Fruit fly (Drosophila melanogaster) whole organism, embryonic: ENCODE data around the gene Ubc4.
A peak's percentile ranks its signal among the peaks of the same experiment; 100 is the strongest.

Experiments used
- BEAF-32 ChIP-seq: fragments of 200-800 bp; sonication (Bioruptor generic); optimal IDR thresholded peaks from 3 replicates; lab custom pipeline; 2017; ENCODE audit warnings: missing biosample characterization, missing genetic modification characterization, mild to moderate bottlenecking, moderate library complexity, missing genetic modification reagents
- Bgb ChIP-seq: fragments of 200-800 bp; sonication (Bioruptor generic); IDR thresholded peaks from 2 replicates; pipeline ENCODE4 v1.3.6; 2022; ENCODE audit warnings: missing biosample characterization, missing genetic modification characterization; ENCODE audit not compliant: partially characterized antibody
- CG1024 ChIP-seq: fragments of 200-800 bp; sonication (Bioruptor generic); IDR thresholded peaks from 2 replicates; pipeline ENCODE4 v1.3.6; 2022; ENCODE audit warnings: missing biosample characterization, missing genetic modification characterization
- CG10565 ChIP-seq: fragments of 200-800 bp; sonication (Bioruptor generic); optimal IDR thresholded peaks from 3 replicates; lab custom pipeline; 2016; ENCODE audit warnings: missing biosample characterization, mild to moderate bottlenecking, missing genetic modification characterization
- CG12299 ChIP-seq: fragments of 200-800 bp; sonication (Bioruptor generic); optimal IDR thresholded peaks from 2 replicates; lab custom pipeline; 2018; ENCODE audit warnings: missing biosample characterization, mild to moderate bottlenecking, missing genetic modification characterization
- CG14710 ChIP-seq: fragments of 200-800 bp; sonication (Bioruptor generic); optimal IDR thresholded peaks from 3 replicates; lab custom pipeline; 2019; ENCODE audit warnings: missing biosample characterization, mild to moderate bottlenecking, missing genetic modification characterization, moderate library complexity
- CG16863 ChIP-seq: fragments of 200-800 bp; sonication (Bioruptor generic); optimal IDR thresholded peaks from 3 replicates; lab custom pipeline; 2016; ENCODE audit warnings: missing biosample characterization, missing genetic modification characterization
- CG17328 ChIP-seq: fragments of 200-800 bp; sonication (Bioruptor generic); IDR thresholded peaks from 2 replicates; pipeline ENCODE4 v1.3.6; 2022; ENCODE audit warnings: missing biosample characterization, missing genetic modification characterization
- CG2129 ChIP-seq: fragments of 200-800 bp; sonication (Bioruptor generic); IDR thresholded peaks from 2 replicates; pipeline ENCODE4 v1.3.6; 2022; ENCODE audit warnings: missing biosample characterization, missing genetic modification characterization; ENCODE audit not compliant: partially characterized antibody
- CG2678 ChIP-seq: fragments of 200-800 bp; sonication (Bioruptor generic); optimal IDR thresholded peaks from 3 replicates; lab custom pipeline; 2019; ENCODE audit warnings: missing biosample characterization, mild to moderate bottlenecking, missing genetic modification characterization, moderate library complexity
- CG2889 ChIP-seq: fragments of 200-800 bp; sonication (Bioruptor generic); IDR thresholded peaks from 3 replicates; pipeline ENCODE4 v1.3.6; 2022; ENCODE audit warnings: missing biosample characterization, missing genetic modification characterization
- CG32532 ChIP-seq: fragments of 200-800 bp; sonication (Bioruptor generic); IDR thresholded peaks from 2 replicates; pipeline ENCODE4 v1.3.6; 2022; ENCODE audit warnings: missing biosample characterization, missing genetic modification characterization
- CG3281 ChIP-seq: fragments of 200-800 bp; sonication (Bioruptor generic); optimal IDR thresholded peaks from 3 replicates; lab custom pipeline; 2017; ENCODE audit warnings: missing biosample characterization, mild to moderate bottlenecking, missing genetic modification characterization
- CG4707 ChIP-seq: fragments of 200-800 bp; sonication (Bioruptor generic); optimal IDR thresholded peaks from 2 replicates; lab custom pipeline; 2018; ENCODE audit warnings: missing biosample characterization, mild to moderate bottlenecking, missing genetic modification characterization, moderate library complexity
- CG6791 ChIP-seq: fragments of 200-800 bp; sonication (Bioruptor generic); IDR thresholded peaks from 3 replicates; pipeline ENCODE4 v1.3.6; 2022; ENCODE audit warnings: missing biosample characterization, missing genetic modification characterization; ENCODE audit not compliant: partially characterized antibody
- CG9932 ChIP-seq: fragments of 200-800 bp; sonication (Bioruptor generic); IDR thresholded peaks from 2 replicates; pipeline ENCODE4 v1.3.6; 2022; ENCODE audit warnings: missing biosample characterization, missing genetic modification characterization
- CHES-1-like ChIP-seq: fragments of 200-800 bp; sonication (Bioruptor generic); optimal IDR thresholded peaks from 2 replicates; lab custom pipeline; 2016; ENCODE audit warnings: missing biosample characterization, missing genetic modification characterization
- Dbx ChIP-seq: fragments of 200-800 bp; sonication (Bioruptor generic); IDR thresholded peaks from 3 replicates; pipeline ENCODE4 v1.3.6; 2022; ENCODE audit warnings: missing biosample characterization, missing genetic modification characterization
- Dll ChIP-seq: fragments of 200-800 bp; sonication (Bioruptor generic); IDR thresholded peaks from 4 replicates; pipeline ENCODE4 v1.3.6; 2022; ENCODE audit warnings: missing biosample characterization, missing genetic modification characterization; ENCODE audit not compliant: partially characterized antibody
- Dp ChIP-seq: fragments of 200-800 bp; sonication (Bioruptor generic); optimal IDR thresholded peaks from 2 replicates; lab custom pipeline; 2018; ENCODE audit warnings: missing biosample characterization, mild to moderate bottlenecking, missing genetic modification characterization, moderate library complexity
- Elba2 ChIP-seq: fragments of 200-800 bp; sonication (Bioruptor generic); optimal IDR thresholded peaks from 3 replicates; lab custom pipeline; 2016; ENCODE audit warnings: missing biosample characterization, missing genetic modification characterization
- Ets65A ChIP-seq: fragments of 200-800 bp; sonication (Bioruptor generic); peaks from one replicate; lab custom pipeline; 2016; ENCODE audit warnings: missing biosample characterization, missing genetic modification characterization
- Ets97D ChIP-seq: fragments of 200-800 bp; sonication (Bioruptor generic); optimal IDR thresholded peaks from 3 replicates; lab custom pipeline; 2016; ENCODE audit warnings: missing biosample characterization, missing genetic modification characterization
- HLH4C ChIP-seq: fragments of 200-800 bp; sonication (Bioruptor generic); IDR thresholded peaks from 3 replicates; pipeline ENCODE4 v1.3.6; 2022; ENCODE audit warnings: missing biosample characterization, missing genetic modification characterization; ENCODE audit not compliant: partially characterized antibody
- HmgZ ChIP-seq: fragments of 200-800 bp; sonication (Bioruptor generic); optimal IDR thresholded peaks from 2 replicates; lab custom pipeline; 2018; ENCODE audit warnings: missing biosample characterization, mild to moderate bottlenecking, missing genetic modification characterization
- Kr ChIP-seq: fragments of 200-800 bp; sonication (Bioruptor generic); optimal IDR thresholded peaks from 2 replicates; lab custom pipeline; 2017; ENCODE audit warnings: missing biosample characterization, mild to moderate bottlenecking, missing genetic modification characterization
- Lim3 ChIP-seq: fragments of 200-800 bp; sonication (Bioruptor generic); IDR thresholded peaks from 2 replicates; pipeline ENCODE4 v1.3.6; 2022; ENCODE audit warnings: missing biosample characterization, missing genetic modification characterization
- Myb ChIP-seq: fragments of 200-800 bp; sonication (Bioruptor generic); optimal IDR thresholded peaks from 2 replicates; lab custom pipeline; 2016; ENCODE audit warnings: missing biosample characterization, missing genetic modification characterization
- Rfx ChIP-seq: fragments of 200-800 bp; sonication (Bioruptor generic); IDR thresholded peaks from 2 replicates; pipeline ENCODE4 v1.3.6; 2022; ENCODE audit warnings: missing biosample characterization, missing genetic modification characterization
- Spps ChIP-seq: fragments of 200-800 bp; sonication (Bioruptor generic); optimal IDR thresholded peaks from 2 replicates; lab custom pipeline; 2018; ENCODE audit warnings: missing biosample characterization, mild to moderate bottlenecking, missing genetic modification characterization
- TFAM ChIP-seq: fragments of 200-800 bp; sonication (Bioruptor generic); optimal IDR thresholded peaks from 2 replicates; lab custom pipeline; 2017; ENCODE audit warnings: missing biosample characterization, missing genetic modification characterization, inconsistent platforms
- Taf1 ChIP-seq: fragments of 200-800 bp; sonication (Bioruptor generic); IDR thresholded peaks from 2 replicates; pipeline ENCODE4 v1.3.6; 2022; ENCODE audit warnings: missing biosample characterization, missing genetic modification characterization
- Trl ChIP-seq, 3 experiments: fragments of >200 bp in 2 of 3; fragments of 200-800 bp in 1 of 3; sonication (Bioruptor generic) in 1 of 3; optimal IDR thresholded peaks; 2 replicates in 1 of 3; 3 replicates in 2 of 3; lab custom pipeline; 2016 to 2017; ENCODE audit warnings: missing biosample characterization in 1 of 3, missing genetic modification characterization in 1 of 3
- ac ChIP-seq: fragments of 200-800 bp; sonication (Bioruptor generic); optimal IDR thresholded peaks from 3 replicates; lab custom pipeline; 2017; ENCODE audit warnings: missing biosample characterization, mild to moderate bottlenecking, missing genetic modification characterization
- bigmax ChIP-seq: fragments of 200-800 bp; sonication (Bioruptor generic); optimal IDR thresholded peaks from 2 replicates; lab custom pipeline; 2018; ENCODE audit warnings: missing biosample characterization, mild to moderate bottlenecking, missing genetic modification characterization
- chinmo ChIP-seq: fragments of 200-800 bp; sonication (Bioruptor generic); IDR thresholded peaks from 4 replicates; pipeline ENCODE4 v1.3.6; 2022; ENCODE audit warnings: missing biosample characterization, missing genetic modification characterization; ENCODE audit not compliant: partially characterized antibody
- crol ChIP-seq: fragments of 200-800 bp; sonication (Bioruptor generic); IDR thresholded peaks from 2 replicates; pipeline ENCODE4 v1.3.6; 2022; ENCODE audit warnings: missing biosample characterization, missing genetic modification characterization
- ewg ChIP-seq: fragments of 200-800 bp; sonication (Bioruptor generic); optimal IDR thresholded peaks from 3 replicates; lab custom pipeline; 2017; ENCODE audit warnings: mild to moderate bottlenecking, missing biosample characterization, missing genetic modification reagents, missing genetic modification characterization
- exex ChIP-seq: fragments of 200-800 bp; sonication (Bioruptor generic); optimal IDR thresholded peaks from 4 replicates; lab custom pipeline; 2018; ENCODE audit warnings: missing biosample characterization, mild to moderate bottlenecking, missing genetic modification characterization, moderate library complexity
- hb ChIP-seq: fragments of 200-800 bp; sonication (Bioruptor generic); IDR thresholded peaks from 3 replicates; pipeline ENCODE4 v1.3.6; 2022; ENCODE audit warnings: missing biosample characterization, missing genetic modification characterization; ENCODE audit not compliant: partially characterized antibody
- hbn ChIP-seq: fragments of 200-800 bp; sonication (Bioruptor generic); IDR thresholded peaks from 2 replicates; pipeline ENCODE4 v1.3.6; 2022; ENCODE audit warnings: missing biosample characterization, missing genetic modification characterization; ENCODE audit not compliant: partially characterized antibody
- inv ChIP-seq: fragments of 200-800 bp; sonication (Bioruptor generic); IDR thresholded peaks from 2 replicates; pipeline ENCODE4 v1.3.6; 2022; ENCODE audit warnings: missing biosample characterization, missing genetic modification characterization; ENCODE audit not compliant: partially characterized antibody
- mam ChIP-seq: fragments of 200-800 bp; sonication (Bioruptor generic); optimal IDR thresholded peaks from 3 replicates; lab custom pipeline; 2016; ENCODE audit warnings: missing biosample characterization, missing genetic modification characterization
- nom ChIP-seq: fragments of 200-800 bp; sonication (Bioruptor generic); optimal IDR thresholded peaks from 2 replicates; lab custom pipeline; 2017; ENCODE audit warnings: missing biosample characterization, missing genetic modification characterization, mild to moderate bottlenecking, moderate library complexity, missing genetic modification reagents
- sug ChIP-seq: fragments of 200-800 bp; optimal IDR thresholded peaks from 2 replicates; lab custom pipeline; 2019; ENCODE audit warnings: missing biosample characterization, mild to moderate bottlenecking, missing genetic modification characterization, moderate library complexity
- trh ChIP-seq: fragments of 200-800 bp; sonication (Bioruptor generic); optimal IDR thresholded peaks from 2 replicates; lab custom pipeline; 2016; ENCODE audit warnings: missing biosample characterization, missing genetic modification characterization
- vfl ChIP-seq: fragments of 200-800 bp; sonication (Bioruptor generic); optimal IDR thresholded peaks from 2 replicates; lab custom pipeline; 2016; ENCODE audit warnings: missing biosample characterization, missing genetic modification characterization
- vvl ChIP-seq: fragments of 200-800 bp; sonication (Bioruptor generic); IDR thresholded peaks from 2 replicates; pipeline ENCODE4 v1.3.6; 2022; ENCODE audit warnings: missing biosample characterization, missing genetic modification characterization
- zfh2 ChIP-seq: fragments of 200-800 bp; sonication (Bioruptor generic); optimal IDR thresholded peaks from 2 replicates; lab custom pipeline; 2016; ENCODE audit warnings: missing biosample characterization, missing genetic modification characterization

The Ubc4 gene

DNA sequence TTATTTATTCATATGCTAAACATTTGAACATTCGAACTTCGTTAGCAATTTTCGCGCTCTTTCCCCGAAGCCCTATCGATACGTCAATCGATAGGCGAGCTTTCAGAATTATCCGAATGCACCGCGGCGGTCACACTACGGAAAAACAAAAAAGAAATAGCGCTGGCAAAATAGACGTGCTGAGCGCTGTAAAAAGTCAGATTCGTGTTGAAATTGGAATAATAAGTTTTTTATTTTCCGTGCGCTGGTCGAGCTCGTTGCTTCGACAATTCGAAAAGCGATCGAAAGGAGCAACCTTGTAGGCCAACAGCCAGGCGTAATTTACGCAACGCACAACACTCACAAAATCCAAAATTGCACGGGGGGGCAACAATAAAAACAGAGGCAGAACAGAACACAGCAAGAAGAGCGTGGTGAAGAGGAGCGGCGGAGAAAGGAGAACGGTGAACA is at the start of gene Ubc4:
TSS of gene Ubc4 (plus strand) at position 144 of the 450 bp plus-strand sequence.
- TF ChIP-seq CG3281 (GFP tag; lab: Kevin White, UChicago) (no peak), CHES-1-like (GFP tag; lab: Kevin White, UChicago) (peak; percentile 11), CG2129 (0 out of 2 replicates have a peak, but pooled peaks have one; percentile 22), trh (GFP tag; lab: Kevin White, UChicago) (no peak), ewg (GFP tag; lab: Kevin White, UChicago) (no peak), Rfx (peak; percentile 53), vvl (peak; percentile 58), CG2678 (tag; lab: Kevin White, UChicago) (no peak), Spps (tag; lab: Kevin White, UChicago) (no peak), vfl (GFP tag; lab: Kevin White, UChicago) (peak; percentile 13), hbn (GFP tag; lab: Robert Waterston, UW) (peak; percentile 81), Kr (GFP tag; lab: Kevin White, UChicago) (no peak), CG14710 (tag; lab: Kevin White, UChicago) (peak; percentile 12), CG32532 (peak; percentile 32; the same call in 1 of the 2 replicates), Bgb (GFP tag; lab: Robert Waterston, UW) (peak; percentile 93), Dp (GFP tag; lab: Kevin White, UChicago) (peak; percentile 97), nom (GFP tag; lab: Kevin White, UChicago) (peak; percentile 52), TFAM (no peak), HmgZ (tag; lab: Kevin White, UChicago) (peak; percentile 55), Taf1 (GFP tag; lab: Robert Waterston, UW) (no peak), sug (peak; percentile 78), Ets97D (peak; percentile 54), hb (peak; percentile 76), CG16863 (no peak), HLH4C (GFP tag; lab: Robert Waterston, UW) (peak; percentile 81), CG10565 (GFP tag; lab: Kevin White, UChicago) (no peak), CG12299 (tag; lab: Kevin White, UChicago) (no peak), CG1024 (GFP tag; lab: Robert Waterston, UW) (no peak), chinmo (GFP tag; lab: Robert Waterston, UW) (peak; percentile 66; the same call in 3 of the 4 replicates), inv (GFP tag; lab: Robert Waterston, UW) (peak; percentile 80), CG9932 (GFP tag; lab: Robert Waterston, UW) (peak; percentile 48; the same call in 1 of the 2 replicates), Trl (optimal IDR thresholded peaks at IDR 0.05; lab: Kevin White, UChicago) (peak in 1 of 2 experiments; percentile 30), Trl (GFP tag; optimal IDR thresholded peaks at IDR 0.05; lab: Kevin White, UChicago) (no peak), crol (peak; percentile 62), exex (no peak), Elba2 (GFP tag; lab: Kevin White, UChicago) (no peak), CG17328 (GFP tag; lab: Robert Waterston, UW) (no peak), zfh2 (GFP tag; lab: Kevin White, UChicago) (peak; percentile 20), BEAF-32 (GFP tag; lab: Kevin White, UChicago) (peak; percentile 92), CG6791 (GFP tag; lab: Robert Waterston, UW) (peak; percentile 84), Dbx (GFP tag; lab: Robert Waterston, UW) (peak; percentile 10; the same call in 1 of the 3 replicates), bigmax (no peak), Lim3 (GFP tag; lab: Robert Waterston, UW) (no peak), CG4707 (GFP tag; lab: Kevin White, UChicago) (no peak), Ets65A (GFP tag; lab: Kevin White, UChicago) (peak; percentile 49), Dll (peak; percentile 87), Myb (GFP tag; lab: Kevin White, UChicago) (peak; percentile 92), mam (peak; percentile 26), CG2889 (GFP tag; lab: Robert Waterston, UW) (no peak), ac (GFP tag; lab: Kevin White, UChicago) (no peak)
